Fruit fly (Drosophila melanogaster): Measurements from ENCODE around the gene Pak.

dm6 chr3R:6406566-6407098 lies 55.9 kb downstream of the Pak start, which contains the start of gene gpp:
- TF ChIP-seq h (optimal IDR thresholded peaks at IDR 0.05) (no peak), insv (optimal IDR thresholded peaks at IDR 0.05) (no peak)

All from Kc167 (cell line).